Worm (Caenorhabditis elegans): Measurements from ENCODE around the gene T22G5.3.

DNA sequence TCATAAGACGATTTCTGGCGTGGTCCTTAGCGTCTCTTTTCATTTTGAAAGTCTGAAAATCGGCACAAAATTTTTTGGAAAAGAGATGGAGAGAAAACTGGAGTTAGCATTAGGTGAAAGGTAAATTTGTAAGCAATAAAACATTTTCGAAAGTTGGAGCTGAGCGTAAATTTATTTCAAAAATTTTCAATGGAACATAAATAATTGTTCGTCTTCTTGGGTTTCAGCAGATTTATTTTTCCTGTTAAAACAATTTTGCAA is 28.1 kb downstream of the T22G5.3 start, which contains the start of gene C06B3.6:
- TF ChIP-seq pha-4 (tag; optimal IDR thresholded peaks at IDR 0.05) = no peak
- no peak for TF ChIP-seq mxl-1 (tag; optimal IDR thresholded peaks at IDR 0.05)
- no peak for TF ChIP-seq ceh-27 (GFP tag; optimal IDR thresholded peaks at IDR 0.05)
- no peak for TF ChIP-seq Y56A3A.18 (GFP tag; IDR thresholded peaks at IDR 0.05)
- no peak for TF ChIP-seq tbx-9 (tag; optimal IDR thresholded peaks at IDR 0.05; ENCODE audit: borderline replicate concordance)
- no peak for TF ChIP-seq F49E8.2 (tag; optimal IDR thresholded peaks at IDR 0.05; ENCODE audit: insufficient read depth)
- no peak for TF ChIP-seq somi-1 (GFP tag; optimal IDR thresholded peaks at IDR 0.05)
- TF ChIP-seq hmg-20 (GFP tag; IDR thresholded peaks at IDR 0.05) = no peak
- peak; percentile 90 for TF ChIP-seq ama-1 (optimal IDR thresholded peaks at IDR 0.05)
- TF ChIP-seq ama-1 (GFP tag; optimal IDR thresholded peaks at IDR 0.05) = no peak
- no peak for TF ChIP-seq attf-3 (GFP tag; conservative IDR thresholded peaks at IDR 0.05)

All from whole organism, young adult.